Worm (Caenorhabditis elegans) whole organism, young adult: ENCODE measurements around the gene W09D6.4.

Experiments used
- B0336.3 ChIP-seq: fragments of 200-800 bp; sonication (Bioruptor generic); IDR thresholded peaks from 2 replicates; pipeline ENCODE4 v1.3.6; 2022; ENCODE audit warnings: missing genetic modification characterization, missing compliant biosample characterization
- C17E4.6 ChIP-seq: fragments of 200-800 bp; sonication (Bioruptor generic); IDR thresholded peaks from 2 replicates; pipeline ENCODE4 v1.3.6; 2022; ENCODE audit warnings: missing genetic modification reagents, missing genetic modification characterization, missing compliant biosample characterization
- D2030.7 ChIP-seq: fragments of 200-800 bp; sonication (Bioruptor generic); IDR thresholded peaks from 2 replicates; pipeline ENCODE4 v1.3.6; 2022; ENCODE audit warnings: missing genetic modification reagents, missing genetic modification characterization, missing compliant biosample characterization
- F10E7.11 ChIP-seq: sonication (generic microtip); optimal IDR thresholded peaks from 2 replicates; lab custom pipeline; 2017; ENCODE audit warnings: mild to moderate bottlenecking, missing genetic modification characterization, moderate library complexity, missing compliant biosample characterization
- F22D6.2 ChIP-seq: sonication (generic microtip); optimal IDR thresholded peaks from 2 replicates; lab custom pipeline; 2016; ENCODE audit warnings: mild to moderate bottlenecking, missing genetic modification characterization, missing compliant biosample characterization
- F33H1.4 ChIP-seq: fragments of 200-800 bp; sonication (Bioruptor generic); IDR thresholded peaks from 2 replicates; pipeline ENCODE4 v1.3.6; 2022; ENCODE audit warnings: missing genetic modification reagents, missing genetic modification characterization, missing compliant biosample characterization
- F37B4.10 ChIP-seq: fragments of 200-800 bp; sonication (Bioruptor generic); IDR thresholded peaks from 2 replicates; pipeline ENCODE4 v1.3.6; 2022; ENCODE audit warnings: missing genetic modification characterization, missing compliant biosample characterization
- K11D2.4 ChIP-seq: fragments of 200-800 bp; sonication (Bioruptor generic); IDR thresholded peaks from 2 replicates; pipeline ENCODE4 v1.3.6; 2022; ENCODE audit warnings: missing genetic modification reagents, missing genetic modification characterization, missing compliant biosample characterization
- K12H6.12 ChIP-seq: fragments of 200-800 bp; sonication (Bioruptor generic); optimal IDR thresholded peaks from 2 replicates; lab custom pipeline; 2018; ENCODE audit warnings: mild to moderate bottlenecking, missing genetic modification characterization, missing compliant biosample characterization
- Y56A3A.18 ChIP-seq: fragments of 200-800 bp; sonication (Bioruptor generic); IDR thresholded peaks from 2 replicates; pipeline ENCODE4 v1.3.6; 2022; ENCODE audit warnings: missing genetic modification reagents, missing genetic modification characterization, missing compliant biosample characterization
- Y67H2A.10 ChIP-seq: fragments of 200-800 bp; sonication (Bioruptor generic); conservative IDR thresholded peaks from 2 replicates; pipeline ENCODE4 v1.3.6; 2022; ENCODE audit warnings: missing genetic modification reagents, missing genetic modification characterization, missing compliant biosample characterization
- Y95B8A.8 ChIP-seq: fragments of 200-800 bp; sonication (Bioruptor generic); IDR thresholded peaks from 2 replicates; pipeline ENCODE4 v1.3.6; 2022; ENCODE audit warnings: missing genetic modification reagents, missing genetic modification characterization, missing compliant biosample characterization
- akir-1 ChIP-seq: fragments of 200-800 bp; sonication (Bioruptor generic); optimal IDR thresholded peaks from 2 replicates; lab custom pipeline; 2018; ENCODE audit warnings: mild to moderate bottlenecking, missing genetic modification characterization, moderate library complexity, missing compliant biosample characterization
- ama-1 ChIP-seq, 3 experiments: fragments of 150-350 bp in 1 of 3; sonication (generic microtip) in 2 of 3; optimal IDR thresholded peaks; 2 replicates each; lab custom pipeline; 2014 to 2018; ENCODE audit warnings: missing biosample characterization in 2 of 3, missing genetic modification characterization in 2 of 3, missing genetic modification reagents in 2 of 3
- attf-3 ChIP-seq: fragments of 200-800 bp; sonication (Bioruptor generic); conservative IDR thresholded peaks from 2 replicates; pipeline ENCODE4 v1.3.6; 2022; ENCODE audit warnings: missing genetic modification reagents, missing genetic modification characterization, missing compliant biosample characterization
- attf-5 ChIP-seq: fragments of 200-800 bp; sonication (Bioruptor generic); optimal IDR thresholded peaks from 2 replicates; lab custom pipeline; 2018; ENCODE audit warnings: mild to moderate bottlenecking, missing genetic modification characterization, missing compliant biosample characterization
- bed-2 ChIP-seq: fragments of 200-800 bp; sonication (Bioruptor generic); IDR thresholded peaks from 2 replicates; pipeline ENCODE4 v1.3.6; 2022; ENCODE audit warnings: missing genetic modification reagents, missing genetic modification characterization, missing compliant biosample characterization
- cebp-1 ChIP-seq, 2 experiments: fragments of 200-800 bp in 1 of 2; sonication (Bioruptor generic) in 1 of 2; sonication (generic microtip) in 1 of 2; IDR thresholded peaks in 1 of 2; optimal IDR thresholded peaks in 1 of 2; 2 replicates each; pipeline versions ENCODE4 v1.3.6 to Lab custom; 2017 to 2022; ENCODE audit warnings: missing compliant biosample characterization in 2 of 2, missing genetic modification characterization in 2 of 2, mild to moderate bottlenecking in 1 of 2, missing genetic modification reagents in 1 of 2, moderate library complexity in 1 of 2
- ceh-27 ChIP-seq: fragments of 200-800 bp; sonication (Bioruptor generic); optimal IDR thresholded peaks from 2 replicates; lab custom pipeline; 2018; ENCODE audit warnings: mild to moderate bottlenecking, missing genetic modification characterization, moderate library complexity, missing compliant biosample characterization
- ceh-58 ChIP-seq: fragments of 200-800 bp; sonication (Bioruptor generic); IDR thresholded peaks from 2 replicates; pipeline ENCODE4 v1.3.6; 2022; ENCODE audit warnings: missing genetic modification characterization, missing compliant biosample characterization
- dox-1 ChIP-seq: fragments of 200-800 bp; sonication (Bioruptor generic); IDR thresholded peaks from 2 replicates; pipeline ENCODE4 v1.3.6; 2022; ENCODE audit warnings: missing genetic modification reagents, missing genetic modification characterization, missing compliant biosample characterization
- efl-1 ChIP-seq: fragments of 150-350 bp; optimal IDR thresholded peaks from 2 replicates; lab custom pipeline; 2014; ENCODE audit warnings: missing biosample characterization, missing genetic modification reagents, missing genetic modification characterization
- egl-44 ChIP-seq: fragments of 200-800 bp; sonication (Bioruptor generic); IDR thresholded peaks from 2 replicates; pipeline ENCODE4 v1.3.6; 2022; ENCODE audit warnings: missing genetic modification reagents, missing genetic modification characterization, missing compliant biosample characterization
- egrh-3 ChIP-seq: fragments of 200-800 bp; sonication (Bioruptor generic); IDR thresholded peaks from 2 replicates; pipeline ENCODE4 v1.3.6; 2022; ENCODE audit warnings: missing genetic modification reagents, missing genetic modification characterization, missing compliant biosample characterization
- ets-4 ChIP-seq: fragments of 200-800 bp; sonication (Bioruptor generic); optimal IDR thresholded peaks from 2 replicates; lab custom pipeline; 2018; ENCODE audit warnings: mild to moderate bottlenecking, missing genetic modification characterization, missing compliant biosample characterization
- hlh-12 ChIP-seq: sonication (generic microtip); optimal IDR thresholded peaks from 2 replicates; lab custom pipeline; 2016; ENCODE audit warnings: missing genetic modification characterization, missing compliant biosample characterization
- hmg-20 ChIP-seq: fragments of 200-800 bp; sonication (Bioruptor generic); IDR thresholded peaks from 2 replicates; pipeline ENCODE4 v1.3.6; 2022; ENCODE audit warnings: missing genetic modification reagents, missing genetic modification characterization, missing compliant biosample characterization
- hrde-1 ChIP-seq: sonication (generic microtip); optimal IDR thresholded peaks from 2 replicates; lab custom pipeline; 2016; ENCODE audit warnings: missing genetic modification characterization, mild to moderate bottlenecking, missing compliant biosample characterization, moderate library complexity, missing genotype, missing genetic modification reagents, borderline replicate concordance
- let-526 ChIP-seq: fragments of 200-800 bp; sonication (Bioruptor generic); IDR thresholded peaks from 2 replicates; pipeline ENCODE4 v1.3.6; 2022; ENCODE audit warnings: missing genetic modification reagents, missing genetic modification characterization, missing compliant biosample characterization
- let-607 ChIP-seq, 2 experiments: fragments of 200-800 bp in 1 of 2; sonication (Bioruptor generic) in 1 of 2; sonication (generic microtip) in 1 of 2; optimal IDR thresholded peaks; 2 replicates each; lab custom pipeline; 2016 to 2018; ENCODE audit warnings: mild to moderate bottlenecking in 2 of 2, missing compliant biosample characterization in 2 of 2, missing genetic modification characterization in 2 of 2, moderate library complexity in 2 of 2, missing genotype in 1 of 2
- lin-26 ChIP-seq: fragments of 200-800 bp; sonication (Bioruptor generic); IDR thresholded peaks from 2 replicates; pipeline ENCODE4 v1.3.6; 2022; ENCODE audit warnings: missing genetic modification reagents, missing genetic modification characterization, missing compliant biosample characterization
- lir-1 ChIP-seq: fragments of 200-800 bp; sonication (Bioruptor generic); conservative IDR thresholded peaks from 2 replicates; pipeline ENCODE4 v1.3.6; 2022; ENCODE audit warnings: missing genetic modification reagents, missing genetic modification characterization, missing compliant biosample characterization
- lsy-27 ChIP-seq: sonication (generic microtip); optimal IDR thresholded peaks from 2 replicates; lab custom pipeline; 2017; ENCODE audit warnings: missing genetic modification characterization, mild to moderate bottlenecking, missing compliant biosample characterization, antibody characterized with exemption, missing genotype, borderline replicate concordance; ENCODE audit not compliant: insufficient read depth
- madf-10 ChIP-seq: sonication (generic microtip); optimal IDR thresholded peaks from 2 replicates; lab custom pipeline; 2016; ENCODE audit warnings: mild to moderate bottlenecking, missing genetic modification characterization, missing compliant biosample characterization
- madf-3 ChIP-seq: fragments of 200-800 bp; sonication (Bioruptor generic); IDR thresholded peaks from 2 replicates; pipeline ENCODE4 v1.3.6; 2022; ENCODE audit warnings: missing genetic modification reagents, missing genetic modification characterization, missing compliant biosample characterization
- madf-6 ChIP-seq: fragments of 200-800 bp; sonication (Bioruptor generic); IDR thresholded peaks from 2 replicates; pipeline ENCODE4 v1.3.6; 2022; ENCODE audit warnings: missing genetic modification reagents, missing genetic modification characterization, missing compliant biosample characterization
- mel-28 ChIP-seq: sonication (generic microtip); optimal IDR thresholded peaks from 2 replicates; lab custom pipeline; 2016; ENCODE audit warnings: borderline replicate concordance, mild to moderate bottlenecking, missing genetic modification characterization, missing compliant biosample characterization
- mxl-1 ChIP-seq: sonication (generic microtip); optimal IDR thresholded peaks from 2 replicates; lab custom pipeline; 2016; ENCODE audit warnings: missing genetic modification characterization, missing compliant biosample characterization
- nhr-120 ChIP-seq: fragments of 200-800 bp; sonication (Bioruptor generic); IDR thresholded peaks from 2 replicates; pipeline ENCODE4 v1.3.6; 2022; ENCODE audit warnings: missing genetic modification characterization, missing compliant biosample characterization
- nhr-179 ChIP-seq: sonication (generic microtip); optimal IDR thresholded peaks from 2 replicates; lab custom pipeline; 2016; ENCODE audit warnings: mild to moderate bottlenecking, missing genetic modification characterization, missing compliant biosample characterization
- repo-1 ChIP-seq: sonication (generic microtip); optimal IDR thresholded peaks from 2 replicates; lab custom pipeline; 2017; ENCODE audit warnings: mild to moderate bottlenecking, missing genetic modification characterization, missing compliant biosample characterization
- rpc-1 ChIP-seq, 2 experiments: fragments of 150-350 bp in 1 of 2; sonication (generic microtip) in 1 of 2; optimal IDR thresholded peaks; 2 replicates each; lab custom pipeline; 2014 to 2018; ENCODE audit warnings: missing biosample characterization in 1 of 2, missing genetic modification characterization in 1 of 2, missing genetic modification reagents in 1 of 2, missing genotype in 1 of 2
- snpc-4 ChIP-seq, 5 experiments: fragments of 150-350 bp in 1 of 5; sonication (generic microtip) in 4 of 5; optimal IDR thresholded peaks; 2 replicates each; lab custom pipeline; 2014 to 2018; ENCODE audit warnings: missing genetic modification characterization in 5 of 5, missing biosample characterization in 3 of 5, antibody characterized with exemption in 2 of 5, mild to moderate bottlenecking in 2 of 5, missing compliant biosample characterization in 2 of 5, missing genotype in 2 of 5, moderate library complexity in 2 of 5, missing genetic modification reagents in 1 of 5
- tbp1 ChIP-seq: fragments of 200-800 bp; sonication (Bioruptor generic); optimal IDR thresholded peaks from 2 replicates; lab custom pipeline; 2018; ENCODE audit warnings: mild to moderate bottlenecking, missing genetic modification characterization, missing compliant biosample characterization
- unc-130 ChIP-seq: sonication (generic microtip); optimal IDR thresholded peaks from 2 replicates; lab custom pipeline; 2016; ENCODE audit warnings: missing genetic modification reagents, missing genetic modification characterization, missing compliant biosample characterization
- xnd-1 ChIP-seq: sonication (generic microtip); optimal IDR thresholded peaks from 2 replicates; lab custom pipeline; 2016; ENCODE audit warnings: missing genotype, missing genetic modification reagents, missing genetic modification characterization, missing compliant biosample characterization

The W09D6.4 gene

ce11 chrIII:11091651-11092278, 12.2 kb downstream of the W09D6.4 start (continued):
- TF ChIP-seq hrde-1 (tag; lab: Kevin White, UChicago), result no peak
- TF ChIP-seq mxl-1 (tag; lab: Kevin White, UChicago), result no peak
- TF ChIP-seq lsy-27 (tag; lab: Kevin White, UChicago), result no peak
- TF ChIP-seq madf-10 (tag; lab: Kevin White, UChicago), result peak; percentile 23
- TF ChIP-seq attf-3 (GFP tag; lab: Robert Waterston, UW), result peak; percentile 47
- no peak for TF ChIP-seq lir-1
- TF ChIP-seq rpc-1 (optimal IDR thresholded peaks at IDR 0.05; lab: Kevin White, UChicago), result no peak
- TF ChIP-seq rpc-1 (tag; optimal IDR thresholded peaks at IDR 0.05; lab: Kevin White, UChicago), result no peak
- TF ChIP-seq repo-1 (tag; lab: Kevin White, UChicago), result no peak
- no peak for TF ChIP-seq ama-1 (optimal IDR thresholded peaks at IDR 0.05; lab: Kevin White, UChicago)
- no peak for TF ChIP-seq ama-1 (GFP tag; optimal IDR thresholded peaks at IDR 0.05; lab: Kevin White, UChicago)
- no peak for TF ChIP-seq Y56A3A.18 (GFP tag; lab: Robert Waterston, UW)
- TF ChIP-seq bed-2, result peak; percentile 84
- no peak for TF ChIP-seq let-526
- peak; percentile 42; the same call in 1 of the 2 replicates for TF ChIP-seq D2030.7
- TF ChIP-seq mel-28 (tag; lab: Kevin White, UChicago), result no peak
- peak; percentile 87 for TF ChIP-seq akir-1 (GFP tag; lab: Kevin White, UChicago)
- TF ChIP-seq F10E7.11 (tag; lab: Kevin White, UChicago), result no peak
- TF ChIP-seq F37B4.10 (GFP tag; lab: Robert Waterston, UW), result no peak
- no peak for TF ChIP-seq ets-4 (GFP tag; lab: Kevin White, UChicago)
- TF ChIP-seq snpc-4 (GFP tag; optimal IDR thresholded peaks at IDR 0.05; lab: Kevin White, UChicago), result no peak
- TF ChIP-seq snpc-4 (tag; optimal IDR thresholded peaks at IDR 0.05; lab: Kevin White, UChicago), result peak in 1 of 4 experiments; percentile 12
- TF ChIP-seq Y95B8A.8 (GFP tag; lab: Robert Waterston, UW), result no peak
- no peak for TF ChIP-seq xnd-1 (tag; lab: Kevin White, UChicago)
- 0 out of 2 replicates have a peak, but pooled peaks have one; percentile 12 for TF ChIP-seq cebp-1 (GFP tag; IDR thresholded peaks at IDR 0.05; lab: Robert Waterston, UW)
- no peak for TF ChIP-seq cebp-1 (tag; optimal IDR thresholded peaks at IDR 0.05; lab: Kevin White, UChicago)
- no peak for TF ChIP-seq F33H1.4 (GFP tag; lab: Robert Waterston, UW)
- no peak for TF ChIP-seq let-607 (tag; optimal IDR thresholded peaks at IDR 0.05; lab: Kevin White, UChicago)
- TF ChIP-seq madf-3, result peak; percentile 15; the same call in 1 of the 2 replicates
- peak; percentile 72 for TF ChIP-seq dox-1 (GFP tag; lab: Robert Waterston, UW)
- TF ChIP-seq tbp1, result no peak
- no peak for TF ChIP-seq nhr-120
- TF ChIP-seq C17E4.6 (GFP tag; lab: Robert Waterston, UW), result no peak
- peak; percentile 9 for TF ChIP-seq attf-5 (GFP tag; lab: Kevin White, UChicago)
- TF ChIP-seq madf-6 (GFP tag; lab: Robert Waterston, UW), result 0 out of 2 replicates have a peak, but pooled peaks have one; percentile 13
- no peak for TF ChIP-seq egl-44 (GFP tag; lab: Robert Waterston, UW)
- no peak for TF ChIP-seq lin-26 (GFP tag; lab: Robert Waterston, UW)
- TF ChIP-seq K12H6.12 (tag; lab: Kevin White, UChicago), result peak; percentile 34
- peak; percentile 24 for TF ChIP-seq F22D6.2 (tag; lab: Kevin White, UChicago)
- TF ChIP-seq B0336.3 (GFP tag; lab: Robert Waterston, UW), result no peak
- TF ChIP-seq ceh-27 (GFP tag; lab: Kevin White, UChicago), result peak; percentile 41
- TF ChIP-seq hmg-20 (GFP tag; lab: Robert Waterston, UW), result no peak
- TF ChIP-seq hlh-12 (tag; lab: Kevin White, UChicago), result no peak
- TF ChIP-seq ceh-58, result no peak
- TF ChIP-seq Y67H2A.10, result no peak
- peak; percentile 89 for TF ChIP-seq unc-130
- no peak for TF ChIP-seq egrh-3
- TF ChIP-seq efl-1 (GFP tag; lab: Kevin White, UChicago), result no peak
- TF ChIP-seq K11D2.4 (GFP tag; lab: Robert Waterston, UW), result peak; percentile 54
- TF ChIP-seq nhr-179 (tag; lab: Kevin White, UChicago), result no peak
